Fruit fly (Drosophila melanogaster) whole organism: Measurements from ENCODE around the gene Ndc1.

Experiments used
- CG8478 ChIP-seq: fragments of >200 bp; optimal IDR thresholded peaks from 2 replicates; lab custom pipeline; 2018; ENCODE audit warnings: inconsistent platforms
- Dll ChIP-seq: fragments of >200 bp; optimal IDR thresholded peaks from 2 replicates; lab custom pipeline; 2017
- EcR ChIP-seq, 2 experiments: fragments of >200 bp; optimal IDR thresholded peaks; 2 replicates each; lab custom pipeline; 2017; ENCODE audit warnings: missing biosample characterization in 2 of 2, missing genetic modification characterization in 2 of 2, missing genetic modification reagents in 2 of 2
- pan ChIP-seq: fragments of >200 bp; optimal IDR thresholded peaks from 2 replicates; lab custom pipeline; 2017
- psq ChIP-seq: fragments of >200 bp; optimal IDR thresholded peaks from 2 replicates; lab custom pipeline; 2017
- usp ChIP-seq: fragments of >200 bp; optimal IDR thresholded peaks from 2 replicates; lab custom pipeline; 2017; ENCODE audit warnings: missing biosample characterization, missing genetic modification characterization, mixed read lengths

- TF ChIP-seq usp (GFP tag; lab: Kevin White, UChicago) = no peak
- TF ChIP-seq psq = no peak
- no peak for TF ChIP-seq EcR (GFP tag; optimal IDR thresholded peaks at IDR 0.05; lab: Kevin White, UChicago)
- no peak for TF ChIP-seq CG8478 (lab: Kevin White, UChicago)
- TF ChIP-seq pan (lab: Kevin White, UChicago) = no peak
- no peak for TF ChIP-seq Dll (lab: Kevin White, UChicago)
Observed at dm6 chr3R:23910260-23910887, 13.8 kb upstream of the Ndc1 start.
